Fruit fly (Drosophila melanogaster) ovary, adult (tissue): ENCODE results near the gene RpS27A.

Experiments
- CG17801 ChIP-seq: fragments of 200-800 bp; optimal IDR thresholded peaks from 2 replicates; lab custom pipeline; 2019; ENCODE audit warnings: missing biosample characterization, mild to moderate bottlenecking, missing genetic modification characterization, moderate library complexity; ENCODE audit not compliant: partially characterized antibody

The RpS27A gene

dm6 chr2L:10425599-10425998 is 17.4 kb downstream of the RpS27A start:
- no peak for TF ChIP-seq CG17801 (GFP tag; lab: Kevin White, UChicago)

dm6 chr2L:10426534-10427048 is 18.4 kb downstream of the RpS27A start, which contains the start of the genes SmB and KdelR:
Gene SmB (minus strand): TSS chr2L:10426627.
Gene KdelR (plus strand): TSS chr2L:10426887.
- peak; percentile 79 for TF ChIP-seq CG17801 (GFP tag; lab: Kevin White, UChicago)

dm6 chr2L:10428528-10428927 is 20.4 kb downstream of the RpS27A start, which contains the start of gene CG5188:
Gene CG5188 (plus strand): TSS chr2L:10428829.
- TF ChIP-seq CG17801 (GFP tag; lab: Kevin White, UChicago) = peak; percentile 17

dm6 chr2L:10430802-10431476 is 22.8 kb downstream of the RpS27A start, which contains the start of the genes Bug22 and TfIIB:
Gene Bug22 (minus strand): TSS chr2L:10430918.
Gene TfIIB (plus strand): TSS chr2L:10431338.
- peak; percentile 46 for TF ChIP-seq CG17801 (GFP tag; lab: Kevin White, UChicago)

DNA sequence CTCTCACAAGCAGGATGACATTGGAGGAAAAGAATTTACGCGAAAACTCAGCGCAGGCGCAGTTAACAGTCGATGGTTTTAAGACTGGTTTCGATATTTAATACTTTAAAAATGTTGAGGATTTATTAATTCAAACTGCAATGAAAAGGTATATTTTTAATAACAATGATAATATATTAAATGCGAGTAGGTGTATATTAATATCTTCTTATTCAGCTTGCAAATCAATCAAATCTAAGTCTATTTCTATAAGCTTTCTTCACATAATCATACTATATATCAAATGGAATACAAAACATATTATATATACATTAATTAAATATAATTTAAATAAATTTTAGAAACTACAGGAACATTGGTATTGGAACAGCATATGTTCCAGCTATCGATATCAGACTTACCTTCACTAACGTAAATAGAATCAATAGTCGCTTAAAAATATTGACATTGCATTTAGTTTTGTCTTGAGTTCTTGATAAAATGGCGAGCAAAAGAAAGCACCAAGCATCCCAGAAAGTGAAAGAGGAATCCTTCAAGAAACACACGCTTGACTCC is 27.5 kb downstream of the RpS27A start, which contains the start of the genes TBC1D16 and holn1:
TBC1D16 (minus strand) TSS at position 51 of the 555 bp plus-strand sequence.
holn1 (plus strand) TSS at position 390 of the 555 bp plus-strand sequence.
- TF ChIP-seq CG17801 (GFP tag; lab: Kevin White, UChicago) = no peak

dm6 chr2L:10437317-10437716 is 29.2 kb downstream of the RpS27A start, which contains the start of gene STUB1:
Gene STUB1 (plus strand): TSS chr2L:10437548.
- TF ChIP-seq CG17801 (GFP tag; lab: Kevin White, UChicago) = peak; percentile 29

DNA sequence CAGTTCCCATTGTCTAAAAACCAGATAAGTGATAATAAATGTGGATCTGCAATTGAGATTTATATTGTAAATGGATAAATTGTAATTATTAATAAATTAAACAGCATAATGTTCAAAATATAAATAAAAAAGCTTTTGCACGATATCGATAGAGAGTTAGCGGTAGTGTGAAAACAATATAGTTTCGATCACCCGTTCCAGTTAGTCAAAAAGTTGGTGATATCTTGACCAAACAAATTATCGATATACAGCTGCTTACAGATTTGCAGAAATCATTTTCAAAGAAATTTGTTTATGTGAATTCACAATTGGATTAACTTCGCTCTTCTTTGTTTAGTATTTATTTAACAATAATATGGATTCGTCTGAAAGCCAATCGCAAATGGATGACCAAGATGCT is 31.0 kb downstream of the RpS27A start, which contains the start of gene Nse4:
Nse4 (plus strand) TSS at position 267 of the 400 bp plus-strand sequence.
- peak; percentile 31 for TF ChIP-seq CG17801 (GFP tag; lab: Kevin White, UChicago)

DNA sequence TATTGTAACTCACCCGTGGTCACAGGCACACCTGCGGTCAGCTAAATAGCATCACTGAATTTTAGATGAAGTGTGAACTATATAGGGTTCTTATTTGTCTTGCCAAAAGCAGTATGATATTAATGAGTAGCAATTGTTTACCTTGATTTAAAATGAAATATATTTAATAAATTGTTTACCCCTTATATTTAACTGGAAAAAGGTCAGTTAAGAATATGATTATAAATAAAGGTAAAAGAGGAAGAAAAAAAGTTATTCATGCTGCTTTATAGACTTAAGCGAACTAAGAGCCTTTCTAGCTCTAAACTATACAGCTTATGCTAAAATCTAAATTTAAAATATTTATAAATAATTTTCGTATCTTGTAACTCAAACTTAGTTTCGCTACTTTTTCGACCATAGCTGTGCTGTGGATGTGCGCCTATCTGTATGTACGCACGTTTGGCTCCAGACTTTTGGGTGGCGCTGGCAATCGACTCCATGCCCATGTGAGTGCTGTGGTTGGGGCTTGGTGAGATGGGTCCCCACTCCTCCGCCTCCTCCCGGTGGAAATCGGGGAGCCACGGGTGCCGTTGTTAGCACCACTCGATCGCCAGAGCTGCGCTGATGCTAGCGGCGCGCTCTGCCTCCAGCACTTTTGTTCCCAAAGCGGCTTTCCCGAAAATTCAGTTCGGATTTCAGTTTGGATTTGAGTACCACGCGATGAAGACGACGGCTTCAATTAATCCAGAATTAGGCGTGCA is 34.1 kb downstream of the RpS27A start, which contains the start of gene loh:
loh (plus strand) TSS at position 487 of the 743 bp plus-strand sequence.
- TF ChIP-seq CG17801 (GFP tag; lab: Kevin White, UChicago) = no peak

DNA sequence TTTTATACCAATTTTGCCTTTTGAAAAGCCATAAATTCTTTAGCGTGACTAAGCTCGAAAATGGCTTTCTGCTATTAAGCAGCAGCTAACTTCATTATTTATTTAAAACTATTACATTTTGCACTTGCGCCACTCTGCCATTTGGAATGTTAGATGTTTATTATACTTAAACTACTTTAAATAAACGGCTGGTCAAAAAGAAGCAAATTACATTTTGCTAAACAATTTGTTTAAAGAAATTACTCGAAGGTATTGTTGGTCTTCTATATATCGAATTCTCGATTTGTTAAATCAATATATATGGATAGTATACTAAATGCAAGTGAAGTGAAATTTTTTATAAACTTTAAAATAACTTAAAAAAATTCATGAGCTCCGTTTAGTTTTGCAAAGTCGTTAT is 44.1 kb downstream of the RpS27A start, which contains the start of gene ppk10:
ppk10 (minus strand) TSS at position 101 of the 400 bp plus-strand sequence.
- TF ChIP-seq CG17801 (GFP tag; lab: Kevin White, UChicago) = no peak

DNA sequence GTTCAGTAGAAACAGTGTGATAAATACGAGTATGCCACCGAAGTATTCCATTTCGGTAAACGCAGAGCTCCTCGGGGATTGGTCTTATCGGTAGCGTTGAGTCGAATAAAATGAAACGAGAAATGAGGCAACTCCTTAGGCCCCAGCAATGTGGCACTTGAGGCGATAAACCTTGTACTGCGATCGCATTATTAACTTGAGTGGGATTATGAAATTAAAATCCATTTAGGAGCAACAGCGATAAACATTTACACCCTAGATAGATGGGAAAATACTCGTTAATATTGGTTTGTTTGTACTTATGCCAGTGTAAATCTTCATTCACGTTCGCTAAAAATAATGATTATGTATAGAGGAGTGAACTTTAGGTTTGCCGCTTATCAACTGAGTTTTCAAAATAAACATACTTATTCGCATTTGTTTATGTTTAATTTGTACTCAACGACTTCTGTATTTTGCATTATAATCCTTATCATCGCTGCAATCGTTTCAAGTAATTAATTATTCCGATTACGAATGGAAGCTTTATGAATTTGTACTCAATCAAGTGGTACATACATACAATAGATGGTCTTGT is 47.9 kb downstream of the RpS27A start:
- no peak for TF ChIP-seq CG17801 (GFP tag; lab: Kevin White, UChicago)

DNA sequence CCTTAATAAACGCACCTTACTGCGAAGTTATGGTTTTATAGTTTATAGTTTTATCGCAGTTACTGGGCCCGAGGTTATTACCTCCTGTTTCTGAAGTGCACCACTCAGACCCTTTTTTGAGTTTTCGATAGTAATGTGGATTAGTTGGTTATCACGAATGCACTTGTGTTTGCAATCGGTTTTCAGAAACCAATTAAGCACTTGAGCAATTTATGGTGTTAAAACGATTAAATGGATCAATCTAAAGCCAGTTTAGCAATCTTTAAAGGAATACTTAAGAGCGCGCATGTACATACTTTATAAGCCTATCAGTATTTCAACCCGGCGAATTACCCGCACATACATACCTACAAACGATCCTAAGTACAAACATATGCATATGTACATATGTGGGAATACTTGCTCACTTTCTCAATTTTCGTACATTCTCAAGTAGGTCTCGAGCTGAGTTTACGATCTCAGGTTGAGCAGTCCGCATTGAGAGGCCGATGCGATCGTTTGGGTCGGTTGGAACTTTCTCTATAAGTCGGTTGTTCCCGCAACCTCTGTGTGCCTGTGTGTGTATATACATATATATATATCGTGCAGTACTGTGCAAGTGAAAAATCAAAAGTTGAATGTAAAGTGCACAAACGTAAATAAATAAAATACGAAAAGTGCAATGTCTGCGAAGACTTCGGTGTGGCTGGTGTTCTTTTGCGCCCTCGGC is 49.2 kb downstream of the RpS27A start, which contains the start of the genes LManI and LManII:
LManI (minus strand) TSS at position 51 of the 709 bp plus-strand sequence.
LManII (plus strand) TSS at position 468 of the 709 bp plus-strand sequence.
- peak; percentile 45 for TF ChIP-seq CG17801 (GFP tag; lab: Kevin White, UChicago)

- TF ChIP-seq CG17801 (GFP tag; lab: Kevin White, UChicago) = no peak
Measured at dm6 chr2L:10458979-10459378, 50.8 kb downstream of the RpS27A start.
